Worm (Caenorhabditis elegans) whole organism, L1 larva: ENCODE data around the gene T23B7.2.
A peak's percentile ranks its signal among the peaks of the same experiment; 100 is the strongest.

Experiments used
- aha-1 ChIP-seq: fragments of 150-350 bp; optimal IDR thresholded peaks from 2 replicates; lab custom pipeline; 2014; ENCODE audit warnings: missing biosample characterization, missing genetic modification characterization
- alr-1 ChIP-seq: fragments of 200-800 bp; sonication (Bioruptor generic); optimal IDR thresholded peaks from 2 replicates; lab custom pipeline; 2018; ENCODE audit warnings: borderline replicate concordance, mild to moderate bottlenecking, missing genetic modification characterization, missing compliant biosample characterization
- aly-2 ChIP-seq: fragments of 150-350 bp; optimal IDR thresholded peaks from 2 replicates; lab custom pipeline; 2014; ENCODE audit warnings: missing biosample characterization, missing genetic modification characterization
- blmp-1 ChIP-seq: fragments of 150-350 bp; optimal IDR thresholded peaks from 2 replicates; lab custom pipeline; 2014; ENCODE audit warnings: missing biosample characterization, missing genetic modification characterization
- ceh-8 ChIP-seq: fragments of 200-800 bp; sonication (Bioruptor generic); optimal IDR thresholded peaks from 2 replicates; lab custom pipeline; 2018; ENCODE audit warnings: mild to moderate bottlenecking, missing genetic modification characterization, moderate library complexity, missing compliant biosample characterization
- dsc-1 ChIP-seq: sonication (generic microtip); optimal IDR thresholded peaks from 2 replicates; lab custom pipeline; 2016; ENCODE audit warnings: mild to moderate bottlenecking, missing genetic modification characterization, missing compliant biosample characterization
- efl-1 ChIP-seq, 4 experiments: fragments of 150-350 bp; optimal IDR thresholded peaks in 3 of 4; peaks in 1 of 4; 1 replicate in 1 of 4; 2 replicates in 3 of 4; lab custom pipeline; 2014; ENCODE audit warnings: missing biosample characterization in 2 of 4, missing genetic modification characterization in 2 of 4, missing genetic modification reagents in 2 of 4
- efl-3 ChIP-seq: fragments of 200-800 bp; sonication (Bioruptor generic); optimal IDR thresholded peaks from 2 replicates; lab custom pipeline; 2018; ENCODE audit warnings: mild to moderate bottlenecking, missing genetic modification characterization, missing compliant biosample characterization
- egl-13 ChIP-seq: sonication (generic microtip); optimal IDR thresholded peaks from 2 replicates; lab custom pipeline; 2016; ENCODE audit warnings: missing genotype, missing genetic modification reagents, missing genetic modification characterization, missing compliant biosample characterization
- elt-2 ChIP-seq: sonication (generic microtip); optimal IDR thresholded peaks from 2 replicates; lab custom pipeline; 2016; ENCODE audit warnings: missing genetic modification characterization, mild to moderate bottlenecking, inconsistent platforms, missing compliant biosample characterization, missing genetic modification reagents
- elt-3 ChIP-seq, 6 experiments: fragments of 150-350 bp in 1 of 6; sonication (generic microtip); optimal IDR thresholded peaks; 2 replicates each; lab custom pipeline; 2017 to 2018; ENCODE audit warnings: missing biosample characterization in 6 of 6, missing genetic modification characterization in 6 of 6, inconsistent platforms in 1 of 6
- hlh-17 ChIP-seq: fragments of 200-800 bp; sonication (Bioruptor generic); optimal IDR thresholded peaks from 2 replicates; lab custom pipeline; 2018; ENCODE audit warnings: missing genetic modification characterization, mild to moderate bottlenecking, missing compliant biosample characterization, moderate library complexity, borderline replicate concordance
- hpl-2 ChIP-seq: fragments of 150-350 bp; optimal IDR thresholded peaks from 2 replicates; lab custom pipeline; 2014; ENCODE audit warnings: missing biosample characterization, missing genetic modification reagents, missing genetic modification characterization
- irx-1 ChIP-seq: sonication (generic microtip); optimal IDR thresholded peaks from 2 replicates; lab custom pipeline; 2016; ENCODE audit warnings: missing genetic modification characterization, missing compliant biosample characterization
- lin-14 ChIP-seq: fragments of 200-800 bp; sonication (Bioruptor generic); optimal IDR thresholded peaks from 2 replicates; lab custom pipeline; 2018; ENCODE audit warnings: mild to moderate bottlenecking, missing genetic modification characterization, moderate library complexity, missing compliant biosample characterization
- lin-15B ChIP-seq: fragments of 150-350 bp; sonication (generic microtip); optimal IDR thresholded peaks from 3 replicates; lab custom pipeline; 2014; ENCODE audit warnings: missing biosample characterization, missing genetic modification characterization
- lin-35 ChIP-seq, 2 experiments: fragments of 150-350 bp; optimal IDR thresholded peaks; 2 replicates each; lab custom pipeline; 2014; ENCODE audit warnings: missing biosample characterization in 2 of 2, missing genetic modification characterization in 2 of 2, missing genetic modification reagents in 2 of 2
- lin-39 ChIP-seq: fragments of 150-350 bp; optimal IDR thresholded peaks from 2 replicates; lab custom pipeline; 2014; ENCODE audit warnings: missing biosample characterization, missing genetic modification reagents, missing genetic modification characterization
- mdl-1 ChIP-seq, 2 experiments: fragments of 150-350 bp; optimal IDR thresholded peaks; 2 replicates each; lab custom pipeline; 2014 to 2017; ENCODE audit warnings: missing biosample characterization in 2 of 2, missing genetic modification characterization in 2 of 2, inconsistent platforms in 1 of 2
- nhr-71 ChIP-seq: sonication (generic microtip); optimal IDR thresholded peaks from 2 replicates; lab custom pipeline; 2016; ENCODE audit warnings: mild to moderate bottlenecking, missing genetic modification characterization, moderate library complexity, missing compliant biosample characterization
- nhr-76 ChIP-seq: sonication (generic microtip); optimal IDR thresholded peaks from 2 replicates; lab custom pipeline; 2017; ENCODE audit warnings: missing biosample characterization, missing genetic modification characterization
- nhr-77 ChIP-seq: fragments of 150-350 bp; optimal IDR thresholded peaks from 2 replicates; lab custom pipeline; 2014; ENCODE audit warnings: missing biosample characterization, missing genetic modification characterization
- nhr-85 ChIP-seq: sonication (generic microtip); peaks from one replicate; lab custom pipeline; 2016; ENCODE audit warnings: missing genetic modification characterization, inconsistent platforms, missing compliant biosample characterization
- nhr-90 ChIP-seq: sonication (generic microtip); optimal IDR thresholded peaks from 2 replicates; lab custom pipeline; 2016; ENCODE audit warnings: mild to moderate bottlenecking, missing genetic modification characterization, missing compliant biosample characterization; ENCODE audit not compliant: poor library complexity
- rnt-1 ChIP-seq: sonication (generic microtip); optimal IDR thresholded peaks from 2 replicates; lab custom pipeline; 2016; ENCODE audit warnings: mild to moderate bottlenecking, missing genetic modification characterization, moderate library complexity, missing compliant biosample characterization

The T23B7.2 gene

DNA sequence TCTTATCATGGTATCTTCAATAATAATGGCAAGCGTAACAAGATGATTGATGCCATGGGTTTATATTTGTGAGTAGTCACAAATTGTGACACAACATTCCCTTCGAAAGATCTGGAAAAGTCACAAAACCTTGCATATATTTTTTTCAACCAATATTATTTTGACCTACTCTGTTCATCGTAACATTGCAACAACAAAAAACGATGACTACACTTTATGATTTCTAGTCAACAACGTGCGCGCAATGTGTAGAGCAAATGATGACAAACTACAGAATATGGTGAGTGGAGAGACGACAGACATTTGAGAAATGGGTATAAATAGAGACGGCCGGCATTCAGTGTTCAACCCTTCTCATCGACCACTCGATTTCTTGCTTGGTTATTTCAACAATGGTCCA lies 39.7 kb upstream of the T23B7.2 start, which contains the start of gene gst-7 (continued):
- TF ChIP-seq nhr-90: peak; percentile 19

DNA sequence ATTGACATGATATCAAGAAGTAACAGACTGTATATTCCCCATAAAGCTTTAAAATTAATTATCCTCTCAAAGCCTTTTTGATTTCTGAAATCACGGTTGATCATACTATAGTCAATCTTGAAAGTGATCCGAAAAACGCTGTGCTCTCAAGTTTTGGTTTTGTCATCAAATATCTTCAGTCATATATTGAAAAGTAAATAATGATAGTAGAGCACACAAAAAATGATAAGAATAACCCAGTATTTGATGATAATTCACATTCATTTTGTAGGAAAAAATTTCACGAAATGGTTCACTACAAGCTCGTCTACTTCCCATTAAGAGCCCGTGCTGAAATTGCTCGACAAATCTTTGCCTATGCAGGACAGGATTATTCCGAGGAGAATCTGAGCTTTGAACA lies 37.6 kb upstream of the T23B7.2 start, which contains the start of gene gst-6:
TSS of gene gst-6 (plus strand) at position 263 of the 400 bp plus-strand sequence.
- TF ChIP-seq elt-2: peak; percentile 63
- no peak for TF ChIP-seq hpl-2 (GFP tag; lab: Kevin White, UChicago)

DNA sequence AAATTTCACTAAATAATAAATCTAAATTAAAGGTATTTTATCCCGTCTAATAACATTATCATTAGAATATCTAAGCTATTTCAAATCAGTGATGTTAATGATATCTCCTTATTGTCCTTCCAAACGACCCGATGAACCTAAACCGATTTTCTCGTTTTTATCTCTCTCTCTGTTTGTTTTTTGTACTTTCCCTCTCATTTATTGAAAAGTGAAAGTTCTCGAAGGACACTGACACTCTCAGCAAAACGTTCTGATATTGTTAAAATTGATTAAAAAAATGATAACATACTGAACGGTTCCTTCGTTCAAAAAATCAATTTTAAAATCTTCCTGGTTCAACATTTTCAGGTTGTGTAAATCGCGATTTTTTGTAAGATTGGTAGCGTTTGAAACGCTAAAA lies 34.0 kb upstream of the T23B7.2 start, which contains the start of gene F11G11.13:
TSS of gene F11G11.13 (minus strand) at position 89 of the 400 bp plus-strand sequence.
- TF ChIP-seq lin-39 (tag; lab: Kevin White, UChicago) (no peak), blmp-1 (tag; lab: Kevin White, UChicago) (peak; percentile 90), aly-2 (no peak), nhr-85 (peak; percentile 55), elt-3 (tag; optimal IDR thresholded peaks at IDR 0.05; lab: Kevin White, UChicago) (peak in 1 of 6 experiments; percentile 7)
- TF ChIP-seq, all 84 proteins: peak for 3

DNA sequence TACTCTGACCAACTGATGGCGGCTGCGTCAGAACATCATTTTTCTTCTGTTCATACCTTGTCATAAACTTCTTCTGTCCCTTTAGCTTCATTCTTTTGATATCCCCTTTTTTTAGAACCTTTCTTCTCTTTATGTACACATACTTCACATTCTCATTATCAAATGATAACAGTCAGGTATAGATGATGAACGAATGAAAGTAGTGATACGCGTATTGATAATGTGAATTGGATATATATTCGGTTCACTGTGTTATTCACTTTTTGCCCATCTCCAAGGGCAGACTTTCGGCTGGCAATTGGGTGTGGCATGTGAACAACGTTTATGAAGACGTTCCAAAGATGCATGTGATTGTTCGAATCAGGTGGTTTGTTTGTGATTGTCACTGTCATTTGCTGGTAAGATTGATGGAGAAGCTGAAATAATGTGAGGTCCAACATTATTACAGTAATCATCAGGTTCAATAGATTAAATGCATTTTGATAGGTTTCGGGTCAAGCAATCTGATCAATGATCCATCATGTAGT lies 32.4 kb upstream of the T23B7.2 start, which contains the start of gene F11G11.15:
TSS of gene F11G11.15 (plus strand) at position 511 of the 527 bp plus-strand sequence.
- TF ChIP-seq lin-35 (GFP tag; optimal IDR thresholded peaks at IDR 0.05; lab: Kevin White, UChicago) (no peak), dsc-1 (tag; lab: Kevin White, UChicago) (no peak), nhr-77 (tag; lab: Kevin White, UChicago) (no peak), blmp-1 (tag; lab: Kevin White, UChicago) (peak; percentile 77), egl-13 (no peak), lin-15B (tag; lab: Kevin White, UChicago) (no peak), elt-3 (tag; optimal IDR thresholded peaks at IDR 0.05; lab: Kevin White, UChicago) (peak in 1 of 6 experiments; percentile 5), lin-14 (GFP tag; lab: Kevin White, UChicago) (no peak), elt-2 (no peak), irx-1 (tag; lab: Kevin White, UChicago) (no peak), hlh-17 (GFP tag; lab: Kevin White, UChicago) (no peak), aha-1 (tag; lab: Kevin White, UChicago) (no peak), nhr-71 (tag; lab: Kevin White, UChicago) (no peak)

DNA sequence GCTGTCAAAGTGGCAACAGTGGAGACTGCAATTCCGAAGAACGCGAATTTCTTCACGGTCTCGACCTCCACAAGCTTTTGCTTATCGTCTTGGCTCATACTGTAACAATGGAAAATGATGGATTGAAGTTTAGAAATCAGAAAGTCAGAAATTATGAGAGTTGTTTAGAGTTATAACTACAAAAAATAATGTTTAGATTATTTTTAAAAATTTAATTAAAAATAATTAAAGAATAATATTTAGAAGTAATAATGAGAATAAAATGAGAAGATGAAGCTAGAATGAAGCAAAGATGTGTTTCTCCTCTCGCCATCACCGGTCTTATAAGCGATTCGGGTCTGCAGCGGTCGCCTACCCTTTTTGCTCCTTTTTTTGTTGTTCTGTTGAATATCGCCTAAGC lies 31.0 kb upstream of the T23B7.2 start, which contains the start of gene col-73:
TSS of gene col-73 (minus strand) at position 101 of the 400 bp plus-strand sequence.
- no peak for TF ChIP-seq egl-13
- TF ChIP-seq, all 84 proteins: peak for 0

DNA sequence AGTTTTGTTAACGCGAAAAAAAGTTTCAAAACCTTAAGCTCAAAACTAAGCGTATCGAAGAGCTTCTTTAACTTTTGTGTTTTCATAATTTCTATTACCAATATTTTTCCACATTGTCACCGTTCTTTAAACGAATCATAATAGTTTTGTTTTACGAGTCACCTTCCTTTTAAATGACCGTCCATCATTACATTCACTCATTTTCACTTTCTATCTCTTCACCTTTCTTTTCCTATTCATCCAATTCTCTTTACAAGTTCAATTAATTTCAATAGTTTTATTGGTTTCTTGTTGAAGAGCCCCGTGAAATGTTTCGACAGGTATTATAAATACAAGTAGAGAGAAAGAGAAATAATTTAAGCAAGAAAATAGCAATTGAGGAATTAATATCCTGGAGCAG lies 29.8 kb upstream of the T23B7.2 start:
- no peak for TF ChIP-seq efl-3 (GFP tag; lab: Kevin White, UChicago)
- no peak for TF ChIP-seq rnt-1 (tag; lab: Kevin White, UChicago)
- peak; percentile 67 for TF ChIP-seq blmp-1 (tag; lab: Kevin White, UChicago)
- TF ChIP-seq mdl-1 (tag; optimal IDR thresholded peaks at IDR 0.05; lab: Kevin White, UChicago): no peak
- TF ChIP-seq egl-13: no peak

DNA sequence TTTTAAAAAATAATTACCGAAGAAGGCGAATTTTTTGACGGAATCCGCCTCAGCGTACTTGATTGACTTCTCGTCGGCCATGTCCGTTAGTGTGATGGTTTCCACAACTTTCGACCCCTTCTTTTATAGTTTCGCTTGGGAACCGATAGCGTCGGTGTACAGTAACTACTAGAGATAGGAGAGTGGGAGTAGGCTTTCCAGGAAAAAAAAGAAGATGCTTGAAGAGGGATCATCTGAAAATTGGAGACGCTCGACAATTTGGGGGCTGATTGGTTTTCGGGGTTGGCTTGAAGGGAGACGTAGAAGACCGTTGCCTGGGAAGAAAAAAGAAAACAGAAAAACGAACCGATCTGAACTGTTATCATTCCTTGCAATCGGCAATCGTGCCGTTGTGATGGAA lies 28.6 kb upstream of the T23B7.2 start, which contains the start of gene col-20:
TSS of gene col-20 (minus strand) at position 101 of the 400 bp plus-strand sequence.
- TF ChIP-seq nhr-76 (tag; lab: Kevin White, UChicago) (no peak), efl-1 (optimal IDR thresholded peaks at IDR 0.05; lab: Kevin White, UChicago) (no peak), efl-1 (GFP tag; optimal IDR thresholded peaks at IDR 0.05 in 1 of 2; lab: Kevin White, UChicago) (peak in 1 of 2 experiments; percentile 65)

DNA sequence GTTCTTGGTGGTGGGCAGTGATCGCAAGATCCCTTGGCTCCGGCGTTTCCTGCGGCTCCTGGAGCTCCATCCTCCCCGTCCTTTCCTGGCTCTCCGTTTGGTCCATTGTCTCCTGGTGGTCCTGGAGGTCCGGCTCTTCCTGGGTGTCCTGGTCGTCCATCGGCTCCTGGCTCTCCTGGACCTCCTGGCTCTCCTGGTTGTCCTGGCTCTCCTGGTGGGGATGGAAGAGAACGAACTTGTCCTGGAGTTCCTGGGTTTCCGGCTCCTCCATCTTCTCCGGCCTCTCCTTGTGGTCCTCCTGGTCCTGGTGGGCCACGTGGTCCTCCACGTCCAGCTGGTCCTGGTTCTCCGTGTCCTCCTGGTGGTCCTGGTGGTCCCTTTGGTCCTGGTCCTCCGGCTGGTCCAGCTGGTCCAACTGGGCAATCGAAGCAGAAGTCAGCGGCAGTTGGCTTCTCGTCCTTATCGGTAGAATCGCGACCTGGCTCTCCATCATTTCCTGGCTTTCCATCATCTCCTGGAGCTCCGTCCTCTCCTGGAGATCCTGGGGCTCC lies 27.8 kb upstream of the T23B7.2 start:
- TF ChIP-seq alr-1 (tag; lab: Kevin White, UChicago) (no peak), ceh-8 (GFP tag; lab: Kevin White, UChicago) (peak; percentile 15)
